Worm (Caenorhabditis elegans) whole organism, midembryonic: Measurements from ENCODE around the gene C17E7.9.

Source experiments
- cog-1 ChIP-seq: sonication (generic microtip); optimal IDR thresholded peaks from 2 replicates; lab custom pipeline; 2016; ENCODE audit warnings: missing genetic modification characterization, missing compliant biosample characterization
- flt-1 ChIP-seq: fragments of 200-800 bp; sonication (Bioruptor generic); IDR thresholded peaks from 2 replicates; pipeline ENCODE4 v1.3.6; 2022; ENCODE audit warnings: missing genetic modification characterization, missing compliant biosample characterization
- ref-1 ChIP-seq: fragments of 200-800 bp; sonication (Bioruptor generic); conservative IDR thresholded peaks from 2 replicates; pipeline ENCODE4 v1.3.6; 2022; ENCODE audit warnings: missing genetic modification reagents, missing genetic modification characterization, missing compliant biosample characterization
- tab-1 ChIP-seq: fragments of 200-800 bp; sonication (Bioruptor generic); IDR thresholded peaks from 2 replicates; pipeline ENCODE4 v1.3.6; 2022; ENCODE audit warnings: missing genetic modification characterization, missing compliant biosample characterization
- ztf-23 ChIP-seq: fragments of 200-800 bp; sonication (Bioruptor generic); IDR thresholded peaks from 2 replicates; pipeline ENCODE4 v1.3.6; 2022; ENCODE audit warnings: missing genetic modification reagents, missing genetic modification characterization, missing compliant biosample characterization
- ztf-29 ChIP-seq: fragments of 200-800 bp; sonication (Bioruptor generic); IDR thresholded peaks from 2 replicates; pipeline ENCODE4 v1.3.6; 2022; ENCODE audit warnings: missing genetic modification reagents, missing genetic modification characterization, missing compliant biosample characterization

DNA sequence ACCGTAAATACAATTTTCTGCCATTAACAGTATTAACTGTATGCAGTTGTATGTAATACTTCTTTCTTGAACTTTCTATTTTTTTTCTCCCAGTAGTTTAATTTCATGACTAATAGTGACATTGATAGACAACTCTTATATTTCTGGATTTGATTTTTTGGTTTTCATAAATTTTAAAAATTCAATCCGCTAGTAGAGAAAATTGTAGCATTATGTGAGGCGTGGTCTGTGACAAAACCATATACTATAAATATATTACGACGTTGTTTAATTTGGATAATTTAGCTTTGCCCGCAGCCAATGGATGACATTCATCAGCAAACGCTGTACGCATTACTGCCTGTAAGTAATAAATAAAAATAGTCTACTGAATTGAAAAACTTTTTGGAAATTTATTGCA lies 38.4 kb upstream of the C17E7.9 start, which contains the start of gene srx-64:
- TF ChIP-seq ztf-29 (GFP tag; lab: Robert Waterston, UW) (no peak), tab-1 (no peak), flt-1 (GFP tag; lab: Robert Waterston, UW) (no peak), ref-1 (GFP tag; lab: Robert Waterston, UW) (no peak), ztf-23 (GFP tag; lab: Robert Waterston, UW) (no peak), cog-1 (no peak)
